Worm (Caenorhabditis elegans) whole organism, L2 larva: Measurements from ENCODE around the gene srh-21.
A peak's percentile ranks its signal among the peaks of the same experiment; 100 is the strongest.

Experiments used
- F13H6.1 ChIP-seq: sonication (generic microtip); optimal IDR thresholded peaks from 2 replicates; lab custom pipeline; 2016; ENCODE audit warnings: missing genetic modification characterization, missing compliant biosample characterization
- R02D3.7 ChIP-seq: fragments of 150-350 bp; optimal IDR thresholded peaks from 2 replicates; lab custom pipeline; 2014; ENCODE audit warnings: missing biosample characterization, missing genetic modification characterization
- Y55F3AM.14 ChIP-seq: fragments of 200-800 bp; sonication (Bioruptor generic); optimal IDR thresholded peaks from 2 replicates; lab custom pipeline; 2018; ENCODE audit warnings: mild to moderate bottlenecking, missing genetic modification characterization, missing compliant biosample characterization
- ZK546.5 ChIP-seq: sonication (generic microtip); optimal IDR thresholded peaks from 2 replicates; lab custom pipeline; 2017; ENCODE audit warnings: missing biosample characterization, missing genetic modification characterization
- alr-1 ChIP-seq: fragments of 150-350 bp; optimal IDR thresholded peaks from 2 replicates; lab custom pipeline; 2014; ENCODE audit warnings: missing biosample characterization, missing genetic modification characterization
- aly-2 ChIP-seq: fragments of 150-350 bp; optimal IDR thresholded peaks from 2 replicates; lab custom pipeline; 2014; ENCODE audit warnings: missing biosample characterization, missing genetic modification characterization
- ama-1 ChIP-seq: fragments of 150-350 bp; optimal IDR thresholded peaks from 2 replicates; lab custom pipeline; 2018; ENCODE audit warnings: inconsistent platforms
- blmp-1 ChIP-seq: sonication (generic microtip); optimal IDR thresholded peaks from 2 replicates; lab custom pipeline; 2017; ENCODE audit warnings: missing genetic modification characterization, mild to moderate bottlenecking, missing compliant biosample characterization, antibody characterized with exemption, moderate library complexity; ENCODE audit not compliant: insufficient read depth
- ceh-16 ChIP-seq: fragments of 150-350 bp; optimal IDR thresholded peaks from 2 replicates; lab custom pipeline; 2014; ENCODE audit warnings: missing biosample characterization, missing genetic modification characterization
- ceh-82 ChIP-seq: fragments of 150-350 bp; optimal IDR thresholded peaks from 2 replicates; lab custom pipeline; 2014; ENCODE audit warnings: missing biosample characterization, missing genetic modification characterization
- crh-2 ChIP-seq: sonication (generic microtip); optimal IDR thresholded peaks from 2 replicates; lab custom pipeline; 2017; ENCODE audit warnings: missing biosample characterization, missing genetic modification characterization
- dmd-4 ChIP-seq: sonication (generic microtip); optimal IDR thresholded peaks from 2 replicates; lab custom pipeline; 2017; ENCODE audit warnings: missing biosample characterization, missing genetic modification characterization
- egl-27 ChIP-seq: sonication (generic microtip); optimal IDR thresholded peaks from 3 replicates; lab custom pipeline; 2017; ENCODE audit warnings: missing biosample characterization, missing genetic modification reagents, missing genetic modification characterization
- elt-1 ChIP-seq: fragments of 150-350 bp; optimal IDR thresholded peaks from 2 replicates; lab custom pipeline; 2014; ENCODE audit warnings: missing biosample characterization, missing genetic modification characterization
- elt-3 ChIP-seq: sonication (generic microtip); optimal IDR thresholded peaks from 2 replicates; lab custom pipeline; 2017; ENCODE audit warnings: missing biosample characterization, missing genetic modification characterization
- fos-1 ChIP-seq: fragments of 150-350 bp; optimal IDR thresholded peaks from 2 replicates; lab custom pipeline; 2014; ENCODE audit warnings: missing biosample characterization, missing genetic modification characterization
- lin-11 ChIP-seq: fragments of 150-350 bp; sonication (generic microtip); optimal IDR thresholded peaks from 2 replicates; lab custom pipeline; 2014; ENCODE audit warnings: missing biosample characterization, missing genetic modification characterization, inconsistent platforms, mixed read lengths
- lin-39 ChIP-seq: fragments of 150-350 bp; optimal IDR thresholded peaks from 2 replicates; lab custom pipeline; 2014; ENCODE audit warnings: missing biosample characterization, missing genetic modification reagents, missing genetic modification characterization
- lsy-2 ChIP-seq, 2 experiments: fragments of 150-350 bp in 1 of 2; sonication (generic microtip) in 1 of 2; optimal IDR thresholded peaks; 2 replicates each; lab custom pipeline; 2014 to 2017; ENCODE audit warnings: missing biosample characterization in 2 of 2, missing genetic modification characterization in 2 of 2
- mab-5 ChIP-seq: fragments of 150-350 bp; optimal IDR thresholded peaks from 2 replicates; lab custom pipeline; 2014; ENCODE audit warnings: missing biosample characterization, missing genetic modification characterization
- mbf-1 ChIP-seq: sonication (generic microtip); optimal IDR thresholded peaks from 2 replicates; lab custom pipeline; 2017; ENCODE audit warnings: missing biosample characterization, missing genetic modification characterization
- mdl-1 ChIP-seq, 2 experiments: fragments of 150-350 bp in 1 of 2; sonication (generic microtip) in 1 of 2; optimal IDR thresholded peaks; 2 replicates each; lab custom pipeline; 2017; ENCODE audit warnings: missing biosample characterization in 2 of 2, missing genetic modification characterization in 2 of 2
- nhr-10 ChIP-seq: sonication (generic microtip); optimal IDR thresholded peaks from 2 replicates; lab custom pipeline; 2017; ENCODE audit warnings: missing biosample characterization, missing genetic modification characterization
- nhr-11 ChIP-seq: fragments of 150-350 bp; optimal IDR thresholded peaks from 2 replicates; lab custom pipeline; 2014; ENCODE audit warnings: missing biosample characterization, missing genetic modification characterization
- nhr-129 ChIP-seq: fragments of 150-350 bp; optimal IDR thresholded peaks from 2 replicates; lab custom pipeline; 2014; ENCODE audit warnings: missing biosample characterization, missing genetic modification characterization
- nhr-77 ChIP-seq: fragments of 150-350 bp; optimal IDR thresholded peaks from 2 replicates; lab custom pipeline; 2014; ENCODE audit warnings: missing biosample characterization, missing genetic modification characterization
- skn-1 ChIP-seq: sonication (generic microtip); optimal IDR thresholded peaks from 2 replicates; lab custom pipeline; 2017; ENCODE audit warnings: missing biosample characterization, missing genetic modification characterization
- sma-3 ChIP-seq: sonication (generic microtip); optimal IDR thresholded peaks from 2 replicates; lab custom pipeline; 2016; ENCODE audit warnings: missing genetic modification reagents, missing genetic modification characterization, missing compliant biosample characterization
- sma-9 ChIP-seq, 2 experiments: fragments of 150-350 bp in 1 of 2; sonication (generic microtip) in 1 of 2; optimal IDR thresholded peaks; 2 replicates each; lab custom pipeline; 2014 to 2016; ENCODE audit warnings: missing genetic modification characterization in 2 of 2, mild to moderate bottlenecking in 1 of 2, missing biosample characterization in 1 of 2, missing compliant biosample characterization in 1 of 2, missing genetic modification reagents in 1 of 2, moderate library complexity in 1 of 2
- snpc-4 ChIP-seq: fragments of 150-350 bp; optimal IDR thresholded peaks from 2 replicates; lab custom pipeline; 2014; ENCODE audit warnings: missing biosample characterization, missing genetic modification characterization
- unc-39 ChIP-seq: fragments of 150-350 bp; optimal IDR thresholded peaks from 2 replicates; lab custom pipeline; 2014; ENCODE audit warnings: missing biosample characterization, missing genetic modification characterization
- unc-55 ChIP-seq: fragments of 150-350 bp; sonication (generic microtip); optimal IDR thresholded peaks from 3 replicates; lab custom pipeline; 2014; ENCODE audit warnings: missing biosample characterization, missing genetic modification reagents, missing genetic modification characterization
- unc-62 ChIP-seq: fragments of 150-350 bp; optimal IDR thresholded peaks from 2 replicates; lab custom pipeline; 2014; ENCODE audit warnings: missing biosample characterization, missing genetic modification reagents, missing genetic modification characterization
- zag-1 ChIP-seq: fragments of 150-350 bp; optimal IDR thresholded peaks from 2 replicates; lab custom pipeline; 2014; ENCODE audit warnings: missing biosample characterization, missing genetic modification characterization
- ztf-11 ChIP-seq: sonication (generic microtip); optimal IDR thresholded peaks from 2 replicates; lab custom pipeline; 2017; ENCODE audit warnings: missing biosample characterization, missing genetic modification characterization

Gene srh-21

ce11 chrV:4968775-4969174 is 42.3 kb downstream of the srh-21 start:
- TF ChIP-seq unc-39 (tag; lab: Kevin White, UChicago): no peak
- no peak for TF ChIP-seq crh-2
- no peak for TF ChIP-seq elt-3 (tag; lab: Kevin White, UChicago)
- TF ChIP-seq alr-1: no peak
- TF ChIP-seq F13H6.1 (tag; lab: Kevin White, UChicago): no peak
- no peak for TF ChIP-seq nhr-77 (tag; lab: Kevin White, UChicago)
- no peak for TF ChIP-seq lsy-2 (tag; optimal IDR thresholded peaks at IDR 0.05; lab: Kevin White, UChicago)
- TF ChIP-seq ceh-82 (tag; lab: Kevin White, UChicago): no peak
- TF ChIP-seq aly-2: no peak
- no peak for TF ChIP-seq mbf-1 (tag; lab: Kevin White, UChicago)
- TF ChIP-seq mdl-1 (tag; optimal IDR thresholded peaks at IDR 0.05; lab: Kevin White, UChicago): no peak
- TF ChIP-seq ztf-11: no peak
- TF ChIP-seq dmd-4 (tag; lab: Kevin White, UChicago): no peak
- TF ChIP-seq R02D3.7 (tag; lab: Kevin White, UChicago): no peak
- TF ChIP-seq sma-9 (GFP tag; optimal IDR thresholded peaks at IDR 0.05; lab: Kevin White, UChicago): no peak
- TF ChIP-seq sma-9 (tag; optimal IDR thresholded peaks at IDR 0.05; lab: Kevin White, UChicago): no peak
- no peak for TF ChIP-seq nhr-10 (tag; lab: Kevin White, UChicago)

- TF ChIP-seq nhr-129 (tag; lab: Kevin White, UChicago): peak; percentile 67
- no peak for TF ChIP-seq mbf-1 (tag; lab: Kevin White, UChicago)
- no peak for TF ChIP-seq crh-2
- TF ChIP-seq ztf-11: no peak
- TF ChIP-seq nhr-11 (tag; lab: Kevin White, UChicago): no peak
- TF ChIP-seq ZK546.5 (tag; lab: Kevin White, UChicago): no peak
- TF ChIP-seq mab-5: no peak
Observed at ce11 chrV:4969503-4969902, 43.0 kb downstream of the srh-21 start.

- TF ChIP-seq fos-1 (tag; lab: Kevin White, UChicago) (no peak), sma-3 (GFP tag; lab: Kevin White, UChicago) (no peak), lin-39 (no peak), sma-9 (GFP tag; optimal IDR thresholded peaks at IDR 0.05; lab: Kevin White, UChicago) (no peak), sma-9 (tag; optimal IDR thresholded peaks at IDR 0.05; lab: Kevin White, UChicago) (no peak), lin-11 (tag; lab: Kevin White, UChicago) (no peak), ztf-11 (no peak), snpc-4 (no peak), ceh-16 (tag; lab: Kevin White, UChicago) (no peak), nhr-11 (tag; lab: Kevin White, UChicago) (no peak), elt-3 (tag; lab: Kevin White, UChicago) (no peak), skn-1 (tag; lab: Kevin White, UChicago) (no peak), mab-5 (no peak)
Observed at ce11 chrV:4972943-4973342, 46.5 kb downstream of the srh-21 start, which contains the start of gene srsx-9. TSS of gene srsx-9 (minus strand) at chrV:4973043.

ce11 chrV:4974677-4975076 is 48.2 kb downstream of the srh-21 start, which contains the start of gene srsx-10:
TSS of gene srsx-10 (minus strand) at chrV:4974777.
- TF ChIP-seq ztf-11 (no peak), fos-1 (tag; lab: Kevin White, UChicago) (no peak), aly-2 (no peak), F13H6.1 (tag; lab: Kevin White, UChicago) (no peak), blmp-1 (tag; lab: Kevin White, UChicago) (no peak), elt-3 (tag; lab: Kevin White, UChicago) (no peak), ama-1 (lab: Kevin White, UChicago) (no peak), nhr-77 (tag; lab: Kevin White, UChicago) (no peak), unc-55 (no peak), nhr-11 (tag; lab: Kevin White, UChicago) (no peak), ZK546.5 (tag; lab: Kevin White, UChicago) (no peak), Y55F3AM.14 (GFP tag; lab: Kevin White, UChicago) (no peak), unc-62 (no peak), lin-39 (no peak), zag-1 (tag; lab: Kevin White, UChicago) (no peak), lin-11 (tag; lab: Kevin White, UChicago) (no peak), elt-1 (tag; lab: Kevin White, UChicago) (no peak), egl-27 (tag; lab: Kevin White, UChicago) (no peak), snpc-4 (no peak), alr-1 (no peak)
